Fruit fly (Drosophila melanogaster) whole organism, embryonic: ENCODE measurements around the gene CG11882.

ENCODE experiments used
- C15 ChIP-seq: fragments of 200-800 bp; sonication (Bioruptor generic); IDR thresholded peaks from 3 replicates; pipeline ENCODE4 v1.3.6; 2022; ENCODE audit warnings: missing biosample characterization, missing genetic modification characterization
- CG10321 ChIP-seq: fragments of 200-800 bp; sonication (Bioruptor generic); IDR thresholded peaks from 2 replicates; pipeline ENCODE4 v1.3.6; 2022; ENCODE audit warnings: missing biosample characterization, missing genetic modification characterization
- CG10565 ChIP-seq: fragments of 200-800 bp; sonication (Bioruptor generic); optimal IDR thresholded peaks from 3 replicates; lab custom pipeline; 2016; ENCODE audit warnings: missing biosample characterization, mild to moderate bottlenecking, missing genetic modification characterization
- CG10654 ChIP-seq: fragments of 200-800 bp; sonication (Bioruptor generic); optimal IDR thresholded peaks from 2 replicates; lab custom pipeline; 2016; ENCODE audit warnings: missing biosample characterization, missing genetic modification characterization
- CG12236 ChIP-seq: fragments of 200-800 bp; sonication (Bioruptor generic); optimal IDR thresholded peaks from 2 replicates; lab custom pipeline; 2016; ENCODE audit warnings: missing biosample characterization, missing genetic modification characterization
- CG13287 ChIP-seq: fragments of 200-800 bp; sonication (Bioruptor generic); IDR thresholded peaks from 2 replicates; pipeline ENCODE4 v1.3.6; 2022; ENCODE audit warnings: missing biosample characterization, missing genetic modification characterization; ENCODE audit not compliant: partially characterized antibody
- CG13894 ChIP-seq: fragments of 200-800 bp; sonication (Bioruptor generic); optimal IDR thresholded peaks from 3 replicates; lab custom pipeline; 2018; ENCODE audit warnings: missing biosample characterization, mild to moderate bottlenecking, missing genetic modification characterization, moderate library complexity
- CG14667 ChIP-seq: fragments of 200-800 bp; sonication (Bioruptor generic); IDR thresholded peaks from 2 replicates; pipeline ENCODE4 v1.3.6; 2022; ENCODE audit warnings: missing biosample characterization, missing genetic modification characterization
- CG14965 ChIP-seq: fragments of 200-800 bp; sonication (Bioruptor generic); optimal IDR thresholded peaks from 2 replicates; lab custom pipeline; 2016; ENCODE audit warnings: missing biosample characterization, missing genetic modification characterization, borderline replicate concordance
- CG17361 ChIP-seq: fragments of 200-800 bp; sonication (Bioruptor generic); IDR thresholded peaks from 3 replicates; pipeline ENCODE4 v1.3.6; 2022; ENCODE audit warnings: missing biosample characterization, missing genetic modification characterization
- CG17829 ChIP-seq: fragments of 200-800 bp; optimal IDR thresholded peaks from 2 replicates; lab custom pipeline; 2019; ENCODE audit warnings: missing biosample characterization, mild to moderate bottlenecking, missing genetic modification characterization, moderate library complexity
- CG31224 ChIP-seq: fragments of 200-800 bp; sonication (Bioruptor generic); IDR thresholded peaks from 2 replicates; pipeline ENCODE4 v1.3.6; 2022; ENCODE audit warnings: missing biosample characterization, missing genetic modification characterization
- CG31388 ChIP-seq: fragments of 200-800 bp; sonication (Bioruptor generic); optimal IDR thresholded peaks from 2 replicates; lab custom pipeline; 2016; ENCODE audit warnings: missing biosample characterization, missing genetic modification characterization
- CG32767 ChIP-seq: fragments of 200-800 bp; sonication (Bioruptor generic); IDR thresholded peaks from 2 replicates; pipeline ENCODE4 v1.3.6; 2022; ENCODE audit warnings: missing biosample characterization, missing genetic modification characterization
- CG4404 ChIP-seq: fragments of 200-800 bp; sonication (Bioruptor generic); IDR thresholded peaks from 2 replicates; pipeline ENCODE4 v1.3.6; 2022; ENCODE audit warnings: missing biosample characterization, missing genetic modification characterization
- CG4820 ChIP-seq: fragments of 200-800 bp; sonication (Bioruptor generic); optimal IDR thresholded peaks from 3 replicates; lab custom pipeline; 2016; ENCODE audit warnings: missing biosample characterization, missing genetic modification characterization
- CG6813 ChIP-seq: fragments of 200-800 bp; sonication (Bioruptor generic); optimal IDR thresholded peaks from 2 replicates; lab custom pipeline; 2017; ENCODE audit warnings: missing biosample characterization, missing genetic modification characterization, mild to moderate bottlenecking, moderate library complexity, missing genetic modification reagents
- CG7556 ChIP-seq: fragments of 200-800 bp; sonication (Bioruptor generic); optimal IDR thresholded peaks from 2 replicates; lab custom pipeline; 2017; ENCODE audit warnings: missing biosample characterization, mild to moderate bottlenecking, missing genetic modification characterization
- CkIIα-i1 ChIP-seq: fragments of 200-800 bp; sonication (Bioruptor generic); IDR thresholded peaks from 2 replicates; pipeline ENCODE4 v1.3.6; 2022; ENCODE audit warnings: missing biosample characterization, missing genetic modification characterization
- Dp ChIP-seq: fragments of 200-800 bp; sonication (Bioruptor generic); optimal IDR thresholded peaks from 2 replicates; lab custom pipeline; 2018; ENCODE audit warnings: missing biosample characterization, mild to moderate bottlenecking, missing genetic modification characterization, moderate library complexity
- Fer3 ChIP-seq: fragments of 200-800 bp; sonication (Bioruptor generic); optimal IDR thresholded peaks from 2 replicates; lab custom pipeline; 2018; ENCODE audit warnings: missing biosample characterization, mild to moderate bottlenecking, missing genetic modification characterization, moderate library complexity
- GATAe ChIP-seq: fragments of 200-800 bp; sonication (Bioruptor generic); conservative IDR thresholded peaks from 2 replicates; pipeline ENCODE4 v1.3.6; 2022; ENCODE audit warnings: missing biosample characterization, missing genetic modification characterization
- Hr39 ChIP-seq: fragments of >200 bp; optimal IDR thresholded peaks from 2 replicates; lab custom pipeline; 2017
- Lim3 ChIP-seq: fragments of 200-800 bp; sonication (Bioruptor generic); IDR thresholded peaks from 2 replicates; pipeline ENCODE4 v1.3.6; 2022; ENCODE audit warnings: missing biosample characterization, missing genetic modification characterization
- MESR4 ChIP-seq: fragments of 200-800 bp; sonication (Bioruptor generic); optimal IDR thresholded peaks from 2 replicates; lab custom pipeline; 2018; ENCODE audit warnings: missing biosample characterization, mild to moderate bottlenecking, missing genetic modification characterization, moderate library complexity
- Med ChIP-seq: fragments of 200-800 bp; sonication (Bioruptor generic); peaks from one replicate; lab custom pipeline; 2016; ENCODE audit warnings: missing biosample characterization, missing genetic modification characterization, mild to moderate bottlenecking, inconsistent platforms, moderate library complexity
- NFAT ChIP-seq: fragments of 200-800 bp; sonication (Bioruptor generic); IDR thresholded peaks from 2 replicates; pipeline ENCODE4 v1.3.6; 2022; ENCODE audit warnings: missing biosample characterization, missing genetic modification characterization
- Pdp1 ChIP-seq, 2 experiments: fragments of 200-800 bp; sonication (Bioruptor generic); optimal IDR thresholded peaks; 3 replicates each; lab custom pipeline; 2016; ENCODE audit warnings: missing biosample characterization in 2 of 2, missing genetic modification characterization in 2 of 2, mild to moderate bottlenecking in 1 of 2, moderate library complexity in 1 of 2
- aop ChIP-seq: fragments of 200-800 bp; sonication (Bioruptor generic); IDR thresholded peaks from 2 replicates; pipeline ENCODE4 v1.3.6; 2022; ENCODE audit warnings: missing biosample characterization, missing genetic modification characterization
- ash1 ChIP-seq: fragments of 200-800 bp; sonication (Bioruptor generic); optimal IDR thresholded peaks from 2 replicates; lab custom pipeline; 2018; ENCODE audit warnings: missing biosample characterization, mild to moderate bottlenecking, missing genetic modification characterization
- az2 ChIP-seq: fragments of 200-800 bp; sonication (Bioruptor generic); optimal IDR thresholded peaks from 3 replicates; lab custom pipeline; 2016; ENCODE audit warnings: missing biosample characterization, missing genetic modification characterization
- da ChIP-seq: fragments of 200-800 bp; sonication (Bioruptor generic); optimal IDR thresholded peaks from 2 replicates; lab custom pipeline; 2016; ENCODE audit warnings: missing biosample characterization, missing genetic modification characterization
- dan ChIP-seq: fragments of 200-800 bp; sonication (Bioruptor generic); IDR thresholded peaks from 2 replicates; pipeline ENCODE4 v1.3.6; 2022; ENCODE audit warnings: missing biosample characterization, missing genetic modification characterization
- gt ChIP-seq: fragments of 200-800 bp; sonication (Bioruptor generic); IDR thresholded peaks from 2 replicates; pipeline ENCODE4 v1.3.6; 2022; ENCODE audit warnings: missing biosample characterization, missing genetic modification characterization
- ham ChIP-seq: fragments of 200-800 bp; sonication (Bioruptor generic); IDR thresholded peaks from 2 replicates; pipeline ENCODE4 v1.3.6; 2022; ENCODE audit warnings: missing biosample characterization, missing genetic modification characterization
- jigr1 ChIP-seq: fragments of 200-800 bp; sonication (Bioruptor generic); IDR thresholded peaks from 3 replicates; pipeline ENCODE4 v1.3.6; 2022; ENCODE audit warnings: missing biosample characterization, missing genetic modification characterization
- jing ChIP-seq: fragments of 200-800 bp; sonication (Bioruptor generic); optimal IDR thresholded peaks from 2 replicates; lab custom pipeline; 2018; ENCODE audit warnings: missing biosample characterization, mild to moderate bottlenecking, missing genetic modification characterization
- lov ChIP-seq, 2 experiments: fragments of 200-800 bp in 1 of 2; fragments of >200 bp in 1 of 2; sonication (Bioruptor generic) in 1 of 2; IDR thresholded peaks in 1 of 2; optimal IDR thresholded peaks in 1 of 2; 2 replicates in 1 of 2; 3 replicates in 1 of 2; pipeline versions ENCODE4 v1.3.6 to Lab custom; 2017 to 2022; ENCODE audit warnings: missing biosample characterization in 1 of 2, missing genetic modification characterization in 1 of 2
- nerfin-1 ChIP-seq: fragments of 200-800 bp; sonication (Bioruptor generic); optimal IDR thresholded peaks from 3 replicates; lab custom pipeline; 2019; ENCODE audit warnings: missing biosample characterization, mild to moderate bottlenecking, missing genetic modification characterization, moderate library complexity
- otp ChIP-seq: fragments of 200-800 bp; sonication (Bioruptor generic); IDR thresholded peaks from 3 replicates; pipeline ENCODE4, ENCODE4 v1.3.6; 2022; ENCODE audit warnings: missing biosample characterization, missing genetic modification characterization
- p53 ChIP-seq: fragments of 200-800 bp; sonication (Bioruptor generic); optimal IDR thresholded peaks from 2 replicates; lab custom pipeline; 2016; ENCODE audit warnings: missing biosample characterization, missing genetic modification characterization
- prd ChIP-seq, 3 experiments: fragments of >200 bp in 2 of 3; fragments of 200-800 bp in 1 of 3; sonication (Bioruptor generic) in 1 of 3; optimal IDR thresholded peaks in 2 of 3; IDR thresholded peaks in 1 of 3; 2 replicates in 2 of 3; 3 replicates in 1 of 3; pipeline versions ENCODE4 v1.3.6 to Lab custom; 2017 to 2022; ENCODE audit warnings: missing biosample characterization in 1 of 3, missing genetic modification characterization in 1 of 3
- ranshi ChIP-seq: fragments of 200-800 bp; sonication (Bioruptor generic); IDR thresholded peaks from 2 replicates; pipeline ENCODE4 v1.3.6; 2022; ENCODE audit warnings: missing biosample characterization, missing genetic modification characterization
- sc ChIP-seq, 3 experiments: fragments of >200 bp in 2 of 3; fragments of 200-800 bp in 1 of 3; sonication (Bioruptor generic) in 1 of 3; optimal IDR thresholded peaks; 2 replicates in 2 of 3; 3 replicates in 1 of 3; lab custom pipeline; 2017; ENCODE audit warnings: mild to moderate bottlenecking in 1 of 3, missing biosample characterization in 1 of 3, missing genetic modification characterization in 1 of 3, missing genetic modification reagents in 1 of 3
- slp2 ChIP-seq: fragments of 200-800 bp; sonication (Bioruptor generic); optimal IDR thresholded peaks from 2 replicates; lab custom pipeline; 2016; ENCODE audit warnings: missing biosample characterization, missing genetic modification characterization
- sqz ChIP-seq: fragments of 200-800 bp; sonication (Bioruptor generic); optimal IDR thresholded peaks from 3 replicates; lab custom pipeline; 2018; ENCODE audit warnings: missing biosample characterization, mild to moderate bottlenecking, missing genetic modification characterization
- stc ChIP-seq: fragments of 200-800 bp; sonication (Bioruptor generic); IDR thresholded peaks from 2 replicates; pipeline ENCODE4 v1.3.6; 2022; ENCODE audit warnings: missing biosample characterization, missing genetic modification characterization
- tio ChIP-seq: fragments of 200-800 bp; sonication (Bioruptor generic); optimal IDR thresholded peaks from 2 replicates; lab custom pipeline; 2017; ENCODE audit warnings: missing biosample characterization, missing genetic modification characterization, inconsistent platforms
- toy ChIP-seq: fragments of 200-800 bp; sonication (Bioruptor generic); IDR thresholded peaks from 2 replicates; pipeline ENCODE4 v1.3.6; 2022; ENCODE audit warnings: missing biosample characterization, missing genetic modification characterization
- trh ChIP-seq: fragments of 200-800 bp; sonication (Bioruptor generic); optimal IDR thresholded peaks from 2 replicates; lab custom pipeline; 2016; ENCODE audit warnings: missing biosample characterization, missing genetic modification characterization
- z ChIP-seq: fragments of 200-800 bp; sonication (Bioruptor generic); IDR thresholded peaks from 3 replicates; pipeline ENCODE4 v1.3.6; 2022; ENCODE audit warnings: missing biosample characterization, missing genetic modification characterization

The CG11882 gene

DNA sequence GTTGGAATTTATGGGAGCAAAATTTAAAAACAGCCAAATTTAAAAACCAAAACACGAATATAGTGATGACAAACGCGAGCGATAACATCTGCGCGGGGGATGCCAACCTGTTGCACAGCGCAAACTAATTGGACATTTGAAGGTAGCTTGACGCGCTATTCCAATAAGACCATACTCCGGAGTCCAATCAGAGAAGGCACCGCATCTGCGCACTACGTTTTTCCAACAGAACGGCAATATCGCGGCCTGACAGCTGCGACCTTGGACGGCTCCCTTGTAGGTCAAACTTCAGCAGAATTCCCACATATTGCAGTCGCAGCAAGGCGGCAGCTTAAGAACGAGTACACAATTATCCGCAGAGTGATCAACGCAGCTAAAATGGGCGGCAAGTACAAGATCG, at the start of gene CG11882, which contains the start of gene Pglym78:
Gene CG11882, minus strand, starts transcription at position 101 of the 400 bp plus-strand sequence.
Gene Pglym78, plus strand, starts transcription at position 177 of the 400 bp plus-strand sequence.
- TF ChIP-seq p53 (GFP tag; lab: Kevin White, UChicago) = peak; percentile 41
- peak; percentile 93 for TF ChIP-seq Med (GFP tag; lab: Kevin White, UChicago)
- peak; percentile 56; the same call in 1 of the 2 replicates for TF ChIP-seq NFAT (GFP tag; lab: Robert Waterston, UW)
- no peak for TF ChIP-seq CG4404 (GFP tag; lab: Robert Waterston, UW)
- TF ChIP-seq sqz (GFP tag; lab: Kevin White, UChicago) = no peak
- TF ChIP-seq trh = no peak
- TF ChIP-seq MESR4 = peak; percentile 88
- 0 out of 2 replicates have a peak, but pooled peaks have one; percentile 30 for TF ChIP-seq CG32767 (GFP tag; lab: Robert Waterston, UW)
- TF ChIP-seq CkIIα-i1 (GFP tag; lab: Robert Waterston, UW) = no peak
- no peak for TF ChIP-seq CG31224 (GFP tag; lab: Robert Waterston, UW)
- TF ChIP-seq CG13287 (GFP tag; lab: Robert Waterston, UW) = peak; percentile 78
- peak; percentile 74 for TF ChIP-seq CG13894
- TF ChIP-seq sc (optimal IDR thresholded peaks at IDR 0.05; lab: Kevin White, UChicago) = no peak
- TF ChIP-seq sc (GFP tag; optimal IDR thresholded peaks at IDR 0.05; lab: Kevin White, UChicago) = no peak
- no peak for TF ChIP-seq C15 (GFP tag; lab: Robert Waterston, UW)
- TF ChIP-seq gt = no peak
- no peak for TF ChIP-seq toy (GFP tag; lab: Robert Waterston, UW)
- TF ChIP-seq CG6813 (GFP tag; lab: Kevin White, UChicago) = no peak
- TF ChIP-seq Lim3 (GFP tag; lab: Robert Waterston, UW) = no peak
- peak; percentile 17 for TF ChIP-seq CG17829
- peak; percentile 28 for TF ChIP-seq nerfin-1 (tag; lab: Kevin White, UChicago)
- TF ChIP-seq stc (GFP tag; lab: Robert Waterston, UW) = peak; percentile 51; the same call in 1 of the 2 replicates
- TF ChIP-seq Dp (GFP tag; lab: Kevin White, UChicago) = peak; percentile 76
- TF ChIP-seq CG31388 (GFP tag; lab: Kevin White, UChicago) = no peak
- no peak for TF ChIP-seq az2 (GFP tag; lab: Kevin White, UChicago)
- no peak for TF ChIP-seq lov (optimal IDR thresholded peaks at IDR 0.05; lab: Kevin White, UChicago)
- TF ChIP-seq lov (GFP tag; IDR thresholded peaks at IDR 0.05; lab: Robert Waterston, UW) = no peak
- no peak for TF ChIP-seq CG4820
- no peak for TF ChIP-seq CG14667 (GFP tag; lab: Robert Waterston, UW)
- TF ChIP-seq ash1 (GFP tag; lab: Kevin White, UChicago) = no peak
- peak; percentile 79 for TF ChIP-seq da (GFP tag; lab: Kevin White, UChicago)
- no peak for TF ChIP-seq jing (GFP tag; lab: Kevin White, UChicago)
- TF ChIP-seq CG10565 (GFP tag; lab: Kevin White, UChicago) = no peak
- TF ChIP-seq dan (GFP tag; lab: Robert Waterston, UW) = no peak
- no peak for TF ChIP-seq tio (GFP tag; lab: Kevin White, UChicago)
- TF ChIP-seq slp2 (GFP tag; lab: Kevin White, UChicago) = no peak
- TF ChIP-seq Hr39 (lab: Kevin White, UChicago) = no peak
- TF ChIP-seq z = no peak
- peak; percentile 18 for TF ChIP-seq Fer3
- no peak for TF ChIP-seq prd (optimal IDR thresholded peaks at IDR 0.05; lab: Kevin White, UChicago)
- TF ChIP-seq prd (GFP tag; IDR thresholded peaks at IDR 0.05; lab: Robert Waterston, UW) = peak; percentile 33; the same call in 1 of the 3 replicates
- no peak for TF ChIP-seq ranshi (GFP tag; lab: Robert Waterston, UW)
- TF ChIP-seq ham (GFP tag; lab: Robert Waterston, UW) = no peak
- no peak for TF ChIP-seq aop (GFP tag; lab: Robert Waterston, UW)
- TF ChIP-seq CG14965 (GFP tag; lab: Kevin White, UChicago) = no peak
- TF ChIP-seq CG17361 (GFP tag; lab: Robert Waterston, UW) = no peak
- TF ChIP-seq CG10654 = peak; percentile 2
- no peak for TF ChIP-seq GATAe (GFP tag; lab: Robert Waterston, UW)
- TF ChIP-seq CG12236 (GFP tag; lab: Kevin White, UChicago) = no peak
- peak; percentile 40 to 60 for TF ChIP-seq Pdp1 (GFP tag; optimal IDR thresholded peaks at IDR 0.05; lab: Kevin White, UChicago)
- no peak for TF ChIP-seq CG10321 (GFP tag; lab: Robert Waterston, UW)
- peak; percentile 61; the same call in 1 of the 3 replicates for TF ChIP-seq otp (GFP tag; lab: Robert Waterston, UW)
- no peak for TF ChIP-seq jigr1 (GFP tag; lab: Robert Waterston, UW)
- TF ChIP-seq CG7556 (GFP tag; lab: Kevin White, UChicago) = no peak
